Worm (Caenorhabditis elegans): ENCODE results near the gene col-96.

DNA sequence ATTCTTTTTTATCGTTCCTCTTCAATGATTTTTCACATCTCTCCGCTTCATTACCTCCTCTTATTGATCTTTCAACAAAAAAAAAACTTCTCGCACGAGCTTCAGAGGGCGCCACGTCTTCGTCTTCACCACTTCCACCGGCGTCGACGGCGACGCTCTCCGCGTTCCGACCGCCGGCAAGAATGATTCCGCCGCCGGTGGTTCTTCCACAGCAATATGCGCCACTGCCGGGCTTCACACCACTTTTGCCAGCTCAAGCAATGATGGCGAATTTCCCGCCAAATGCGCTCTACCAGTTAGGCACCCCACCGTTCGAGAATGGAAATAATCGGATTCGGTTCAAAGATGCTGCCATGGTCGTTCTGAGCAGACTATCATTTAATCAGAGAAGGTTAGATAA is 23.5 kb downstream of the col-96 start:
- TF ChIP-seq cog-1 (tag; optimal IDR thresholded peaks at IDR 0.05) (no peak), ref-1 (GFP tag; conservative IDR thresholded peaks at IDR 0.05) (no peak)
